Worm (Caenorhabditis elegans): Measurements from ENCODE around the gene emb-27.

ce11 chrII:8135953-8136352, 26.0 kb downstream of the emb-27 start:
- no peak for TF ChIP-seq pha-4 (tag; optimal IDR thresholded peaks at IDR 0.05)
- TF ChIP-seq snpc-4 (tag; optimal IDR thresholded peaks at IDR 0.05): no peak
- no peak for TF ChIP-seq elt-1 (tag; optimal IDR thresholded peaks at IDR 0.05; ENCODE audit: borderline replicate concordance, insufficient read depth)
- no peak for TF ChIP-seq ceh-83 (GFP tag; optimal IDR thresholded peaks at IDR 0.05)
